Worm (Caenorhabditis elegans) whole organism, L4 larva: ENCODE results near the gene C17H12.8.

ENCODE experiments used
- ama-1 ChIP-seq: fragments of 150-350 bp; optimal IDR thresholded peaks from 2 replicates; lab custom pipeline; 2014; ENCODE audit warnings: inconsistent platforms, mixed read lengths
- attf-4 ChIP-seq: sonication (generic microtip); optimal IDR thresholded peaks from 3 replicates; lab custom pipeline; 2017; ENCODE audit warnings: missing biosample characterization, missing genetic modification characterization
- ces-1 ChIP-seq: fragments of 150-350 bp; sonication (generic microtip); optimal IDR thresholded peaks from 4 replicates; lab custom pipeline; 2014; ENCODE audit warnings: missing biosample characterization, missing genetic modification reagents, missing genetic modification characterization
- daf-12 ChIP-seq: fragments of 150-350 bp; optimal IDR thresholded peaks from 2 replicates; lab custom pipeline; 2014; ENCODE audit warnings: missing biosample characterization, missing genetic modification reagents, missing genetic modification characterization
- duxl-1 ChIP-seq: sonication (generic microtip); optimal IDR thresholded peaks from 2 replicates; lab custom pipeline; 2016; ENCODE audit warnings: mild to moderate bottlenecking, missing genetic modification characterization, moderate library complexity, missing compliant biosample characterization; ENCODE audit not compliant: poor library complexity
- lin-15B ChIP-seq: fragments of 150-350 bp; sonication (generic microtip); optimal IDR thresholded peaks from 3 replicates; lab custom pipeline; 2014; ENCODE audit warnings: missing biosample characterization, missing genetic modification characterization
- lin-39 ChIP-seq: fragments of 150-350 bp; optimal IDR thresholded peaks from 2 replicates; lab custom pipeline; 2014; ENCODE audit warnings: missing biosample characterization, missing genetic modification reagents, missing genetic modification characterization
- mdl-1 ChIP-seq, 2 experiments: fragments of 150-350 bp in 1 of 2; sonication (generic microtip) in 1 of 2; optimal IDR thresholded peaks; 2 replicates each; lab custom pipeline; 2014 to 2017; ENCODE audit warnings: missing biosample characterization in 2 of 2, missing genetic modification characterization in 2 of 2
- nhr-48 ChIP-seq: sonication (generic microtip); optimal IDR thresholded peaks from 2 replicates; lab custom pipeline; 2016; ENCODE audit warnings: mild to moderate bottlenecking, missing genetic modification characterization, missing compliant biosample characterization
- nhr-6 ChIP-seq: fragments of 150-350 bp; optimal IDR thresholded peaks from 2 replicates; lab custom pipeline; 2014; ENCODE audit warnings: missing biosample characterization, missing genetic modification characterization
- nhr-77 ChIP-seq: fragments of 150-350 bp; optimal IDR thresholded peaks from 2 replicates; lab custom pipeline; 2014; ENCODE audit warnings: missing biosample characterization, missing genetic modification characterization
- skn-1 ChIP-seq: fragments of 150-350 bp; optimal IDR thresholded peaks from 2 replicates; lab custom pipeline; 2014; ENCODE audit warnings: missing biosample characterization, missing genetic modification characterization

ce11 chrIV:6803294-6803693 is 15.2 kb upstream of the C17H12.8 start:
- TF ChIP-seq nhr-77 (no peak), attf-4 (tag; lab: Kevin White, UChicago) (no peak), nhr-6 (tag; lab: Kevin White, UChicago) (no peak), lin-39 (tag; lab: Kevin White, UChicago) (no peak), skn-1 (tag; lab: Kevin White, UChicago) (no peak), ama-1 (no peak), mdl-1 (tag; optimal IDR thresholded peaks at IDR 0.05; lab: Kevin White, UChicago) (no peak), nhr-48 (tag; lab: Kevin White, UChicago) (no peak), ces-1 (GFP tag; lab: Kevin White, UChicago) (no peak), duxl-1 (tag; lab: Kevin White, UChicago) (no peak), daf-12 (tag; lab: Kevin White, UChicago) (no peak), lin-15B (tag; lab: Kevin White, UChicago) (no peak)
